Fruit fly (Drosophila melanogaster) whole organism, adult: Measurements from ENCODE around the gene dmrt93B.

Experiments used
- CG11617 ChIP-seq: fragments of 200-800 bp; sonication (Bioruptor generic); optimal IDR thresholded peaks from 2 replicates; lab custom pipeline; 2017; ENCODE audit warnings: mild to moderate bottlenecking, missing biosample characterization, missing genetic modification reagents, missing genetic modification characterization
- CG1620 ChIP-seq: fragments of 200-800 bp; sonication (Bioruptor generic); optimal IDR thresholded peaks from 2 replicates; lab custom pipeline; 2016; ENCODE audit warnings: missing biosample characterization, missing genetic modification characterization
- CG5204 ChIP-seq: fragments of 200-800 bp; sonication (Bioruptor generic); optimal IDR thresholded peaks from 2 replicates; lab custom pipeline; 2016; ENCODE audit warnings: missing biosample characterization, missing genetic modification characterization
- CG7101 ChIP-seq: fragments of 200-800 bp; sonication (Bioruptor generic); optimal IDR thresholded peaks from 2 replicates; lab custom pipeline; 2018; ENCODE audit warnings: missing biosample characterization, mild to moderate bottlenecking, missing genetic modification characterization, moderate library complexity
- Clk ChIP-seq: fragments of 200-800 bp; sonication (Bioruptor generic); optimal IDR thresholded peaks from 2 replicates; lab custom pipeline; 2017; ENCODE audit warnings: missing biosample characterization, missing genetic modification characterization
- cic ChIP-seq: fragments of 200-800 bp; sonication (Bioruptor generic); optimal IDR thresholded peaks from 2 replicates; lab custom pipeline; 2017; ENCODE audit warnings: missing biosample characterization, mild to moderate bottlenecking, missing genetic modification characterization, moderate library complexity
- cnc ChIP-seq, 2 experiments: fragments of >200 bp; optimal IDR thresholded peaks; 2 replicates each; lab custom pipeline; 2017
- ovo ChIP-seq: fragments of 200-800 bp; sonication (Bioruptor generic); optimal IDR thresholded peaks from 2 replicates; lab custom pipeline; 2016; ENCODE audit warnings: missing biosample characterization, missing genetic modification characterization
- pad ChIP-seq: fragments of 200-800 bp; sonication (Bioruptor generic); optimal IDR thresholded peaks from 3 replicates; lab custom pipeline; 2017; ENCODE audit warnings: missing biosample characterization, missing genetic modification characterization, mild to moderate bottlenecking, moderate library complexity, missing genetic modification reagents
- toe ChIP-seq: fragments of 200-800 bp; sonication (Bioruptor generic); optimal IDR thresholded peaks from 2 replicates; lab custom pipeline; 2016; ENCODE audit warnings: missing biosample characterization, missing genetic modification characterization

dm6 chr3R:21091500-21091899, 17.7 kb downstream of the dmrt93B start:
- TF ChIP-seq CG1620 (GFP tag; lab: Kevin White, UChicago) (no peak), Clk (no peak), CG5204 (GFP tag; lab: Kevin White, UChicago) (no peak), pad (GFP tag; lab: Kevin White, UChicago) (no peak), toe (no peak), cnc (optimal IDR thresholded peaks at IDR 0.05; lab: Kevin White, UChicago) (no peak), ovo (GFP tag; lab: Kevin White, UChicago) (no peak), cic (GFP tag; lab: Kevin White, UChicago) (no peak), CG7101 (no peak), CG11617 (GFP tag; lab: Kevin White, UChicago) (no peak)
